Worm (Caenorhabditis elegans) whole organism, L4 larva: ENCODE results near the gene fust-1.

ENCODE experiments used
- F26F4.8 ChIP-seq: fragments of 200-800 bp; sonication (Bioruptor generic); conservative IDR thresholded peaks from 2 replicates; pipeline ENCODE4 v1.3.6; 2022; ENCODE audit warnings: missing genetic modification characterization, missing compliant biosample characterization
- F37D6.2 ChIP-seq: sonication (generic microtip); optimal IDR thresholded peaks from 2 replicates; lab custom pipeline; 2016; ENCODE audit warnings: mild to moderate bottlenecking, missing genetic modification characterization, missing compliant biosample characterization
- F49E8.2 ChIP-seq: sonication (generic microtip); optimal IDR thresholded peaks from 2 replicates; lab custom pipeline; 2016; ENCODE audit warnings: missing compliant biosample characterization, mild to moderate bottlenecking, missing genetic modification characterization, borderline replicate concordance
- T20F7.1 ChIP-seq: fragments of 200-800 bp; sonication (Bioruptor generic); optimal IDR thresholded peaks from 2 replicates; lab custom pipeline; 2018; ENCODE audit warnings: mild to moderate bottlenecking, missing genetic modification characterization, missing compliant biosample characterization
- Y48G9A.11 ChIP-seq: fragments of 200-800 bp; sonication (Bioruptor generic); IDR thresholded peaks from 2 replicates; pipeline ENCODE4 v1.3.6; 2022; ENCODE audit warnings: missing genetic modification reagents, missing genetic modification characterization, missing compliant biosample characterization
- Y5F2A.4 ChIP-seq: fragments of 200-800 bp; sonication (Bioruptor generic); optimal IDR thresholded peaks from 2 replicates; lab custom pipeline; 2018; ENCODE audit warnings: mild to moderate bottlenecking, missing genetic modification characterization, missing compliant biosample characterization
- Y75B8A.6 ChIP-seq: fragments of 200-800 bp; sonication (Bioruptor generic); IDR thresholded peaks from 2 replicates; pipeline ENCODE4 v1.3.6; 2022; ENCODE audit warnings: missing genetic modification reagents, missing genetic modification characterization, missing compliant biosample characterization
- ZK337.2 ChIP-seq: fragments of 200-800 bp; sonication (Bioruptor generic); IDR thresholded peaks from 2 replicates; pipeline ENCODE4 v1.3.6; 2022; ENCODE audit warnings: missing genetic modification reagents, missing genetic modification characterization, missing compliant biosample characterization
- aha-1 ChIP-seq: fragments of 150-350 bp; peaks from one replicate; lab custom pipeline; 2014; ENCODE audit warnings: missing biosample characterization, missing genetic modification characterization
- ama-1 ChIP-seq: fragments of 150-350 bp; optimal IDR thresholded peaks from 2 replicates; lab custom pipeline; 2014; ENCODE audit warnings: inconsistent platforms, mixed read lengths
- arid-1 ChIP-seq: fragments of 200-800 bp; sonication (Bioruptor generic); conservative IDR thresholded peaks from 2 replicates; pipeline ENCODE4 v1.3.6; 2022; ENCODE audit warnings: missing genetic modification reagents, missing genetic modification characterization, missing compliant biosample characterization
- attf-4 ChIP-seq: sonication (generic microtip); optimal IDR thresholded peaks from 3 replicates; lab custom pipeline; 2017; ENCODE audit warnings: missing biosample characterization, missing genetic modification characterization
- ceh-28 ChIP-seq: fragments of 150-350 bp; optimal IDR thresholded peaks from 2 replicates; lab custom pipeline; 2014; ENCODE audit warnings: missing biosample characterization, missing genetic modification reagents, missing genetic modification characterization
- ceh-32 ChIP-seq: sonication (generic microtip); optimal IDR thresholded peaks from 2 replicates; lab custom pipeline; 2016; ENCODE audit warnings: mild to moderate bottlenecking, missing genetic modification characterization, missing compliant biosample characterization; ENCODE audit not compliant: poor library complexity
- ceh-62 ChIP-seq: sonication (generic microtip); optimal IDR thresholded peaks from 2 replicates; lab custom pipeline; 2017; ENCODE audit warnings: missing biosample characterization, missing genetic modification characterization
- cey-2 ChIP-seq: sonication (generic microtip); optimal IDR thresholded peaks from 3 replicates; lab custom pipeline; 2017; ENCODE audit warnings: missing genetic modification characterization, mild to moderate bottlenecking, missing compliant biosample characterization, antibody characterized with exemption, borderline replicate concordance; ENCODE audit not compliant: insufficient read depth
- ctbp-1 ChIP-seq: fragments of 200-800 bp; sonication (Bioruptor generic); IDR thresholded peaks from 2 replicates; pipeline ENCODE4 v1.3.6; 2022; ENCODE audit warnings: missing genetic modification reagents, missing genetic modification characterization, missing compliant biosample characterization
- daf-12 ChIP-seq: fragments of 150-350 bp; optimal IDR thresholded peaks from 2 replicates; lab custom pipeline; 2014; ENCODE audit warnings: missing biosample characterization, missing genetic modification reagents, missing genetic modification characterization
- daf-19 ChIP-seq: fragments of 200-800 bp; sonication (Bioruptor generic); conservative IDR thresholded peaks from 2 replicates; pipeline ENCODE4 v1.3.6; 2022; ENCODE audit warnings: missing genetic modification characterization, missing compliant biosample characterization
- dmd-8 ChIP-seq: fragments of 200-800 bp; sonication (Bioruptor generic); IDR thresholded peaks from 2 replicates; pipeline ENCODE4 v1.3.6; 2022; ENCODE audit warnings: missing genetic modification characterization, missing compliant biosample characterization
- dpl-1 ChIP-seq: fragments of 150-350 bp; optimal IDR thresholded peaks from 2 replicates; lab custom pipeline; 2014; ENCODE audit warnings: missing biosample characterization, missing genetic modification reagents, missing genetic modification characterization
- duxl-1 ChIP-seq: sonication (generic microtip); optimal IDR thresholded peaks from 2 replicates; lab custom pipeline; 2016; ENCODE audit warnings: mild to moderate bottlenecking, missing genetic modification characterization, moderate library complexity, missing compliant biosample characterization; ENCODE audit not compliant: poor library complexity
- dve-1 ChIP-seq: sonication (generic microtip); optimal IDR thresholded peaks from 2 replicates; lab custom pipeline; 2017; ENCODE audit warnings: antibody characterized with exemption, mild to moderate bottlenecking, missing genetic modification characterization, missing compliant biosample characterization; ENCODE audit not compliant: insufficient read depth
- fkh-10 ChIP-seq: fragments of 150-350 bp; optimal IDR thresholded peaks from 2 replicates; lab custom pipeline; 2014; ENCODE audit warnings: missing biosample characterization, missing genetic modification reagents, missing genetic modification characterization
- lin-13 ChIP-seq: fragments of 150-350 bp; optimal IDR thresholded peaks from 2 replicates; lab custom pipeline; 2014; ENCODE audit warnings: missing biosample characterization, missing genetic modification reagents, missing genetic modification characterization
- lin-15B ChIP-seq: fragments of 150-350 bp; sonication (generic microtip); optimal IDR thresholded peaks from 3 replicates; lab custom pipeline; 2014; ENCODE audit warnings: missing biosample characterization, missing genetic modification characterization
- lin-29 ChIP-seq: fragments of 200-800 bp; sonication (Bioruptor generic); IDR thresholded peaks from 2 replicates; pipeline ENCODE4 v1.3.6; 2022; ENCODE audit warnings: missing genetic modification reagents, missing genetic modification characterization, missing compliant biosample characterization
- lin-38 ChIP-seq: fragments of 200-800 bp; sonication (Bioruptor generic); IDR thresholded peaks from 2 replicates; pipeline ENCODE4 v1.3.6; 2022; ENCODE audit warnings: missing genetic modification reagents, missing genetic modification characterization, missing compliant biosample characterization
- lir-3 ChIP-seq: sonication (generic microtip); optimal IDR thresholded peaks from 2 replicates; lab custom pipeline; 2016; ENCODE audit warnings: mild to moderate bottlenecking, missing genetic modification characterization, missing compliant biosample characterization
- lsy-2 ChIP-seq, 2 experiments: fragments of 150-350 bp in 1 of 2; sonication (generic microtip) in 1 of 2; optimal IDR thresholded peaks; 2 replicates each; lab custom pipeline; 2014 to 2017; ENCODE audit warnings: missing biosample characterization in 2 of 2, missing genetic modification characterization in 2 of 2
- madf-5 ChIP-seq, 2 experiments: fragments of 200-800 bp; sonication (Bioruptor generic); IDR thresholded peaks; 2 replicates each; pipeline ENCODE4 v1.3.6; 2022; ENCODE audit warnings: missing compliant biosample characterization in 2 of 2, missing genetic modification characterization in 2 of 2
- madf-9 ChIP-seq: fragments of 200-800 bp; sonication (Bioruptor generic); conservative IDR thresholded peaks from 2 replicates; pipeline ENCODE4 v1.3.6; 2022; ENCODE audit warnings: missing genetic modification reagents, missing genetic modification characterization, missing compliant biosample characterization
- mdt-29 ChIP-seq: fragments of 200-800 bp; sonication (Bioruptor generic); IDR thresholded peaks from 2 replicates; pipeline ENCODE4 v1.3.6; 2022; ENCODE audit warnings: missing genetic modification reagents, missing genetic modification characterization, missing compliant biosample characterization
- mep-1 ChIP-seq: fragments of 150-350 bp; sonication (generic microtip); optimal IDR thresholded peaks from 3 replicates; lab custom pipeline; 2014; ENCODE audit warnings: missing biosample characterization, missing genetic modification characterization
- nhr-25 ChIP-seq: sonication (generic microtip); optimal IDR thresholded peaks from 2 replicates; lab custom pipeline; 2017; ENCODE audit warnings: missing genetic modification characterization, mild to moderate bottlenecking, missing compliant biosample characterization, antibody characterized with exemption, moderate library complexity, borderline replicate concordance; ENCODE audit not compliant: insufficient read depth
- nhr-28 ChIP-seq: fragments of 150-350 bp; optimal IDR thresholded peaks from 2 replicates; lab custom pipeline; 2014; ENCODE audit warnings: missing biosample characterization, missing genetic modification characterization
- nhr-41 ChIP-seq: fragments of 200-800 bp; sonication (Bioruptor generic); IDR thresholded peaks from 2 replicates; pipeline ENCODE4 v1.3.6; 2022; ENCODE audit warnings: missing genetic modification reagents, missing genetic modification characterization, missing compliant biosample characterization
- nhr-42 ChIP-seq: fragments of 200-800 bp; sonication (Bioruptor generic); IDR thresholded peaks from 2 replicates; pipeline ENCODE4 v1.3.6; 2022; ENCODE audit warnings: missing genetic modification characterization, missing compliant biosample characterization
- nhr-6 ChIP-seq: fragments of 150-350 bp; optimal IDR thresholded peaks from 2 replicates; lab custom pipeline; 2014; ENCODE audit warnings: missing biosample characterization, missing genetic modification characterization
- nhr-76 ChIP-seq: fragments of 150-350 bp; optimal IDR thresholded peaks from 2 replicates; lab custom pipeline; 2014; ENCODE audit warnings: missing biosample characterization, missing genetic modification characterization
- nhr-77 ChIP-seq: fragments of 150-350 bp; optimal IDR thresholded peaks from 2 replicates; lab custom pipeline; 2014; ENCODE audit warnings: missing biosample characterization, missing genetic modification characterization
- pha-4 ChIP-seq, 2 experiments: fragments of 150-350 bp in 1 of 2; fragments of 200-800 bp in 1 of 2; sonication (Bioruptor generic) in 1 of 2; IDR thresholded peaks in 1 of 2; optimal IDR thresholded peaks in 1 of 2; 2 replicates each; pipeline versions ENCODE4 v1.3.6 to Lab custom; 2014 to 2022; ENCODE audit warnings: missing genetic modification characterization in 2 of 2, missing genetic modification reagents in 2 of 2, missing biosample characterization in 1 of 2, missing compliant biosample characterization in 1 of 2
- php-3 ChIP-seq: fragments of 200-800 bp; sonication (Bioruptor generic); IDR thresholded peaks from 2 replicates; pipeline ENCODE4 v1.3.6; 2022; ENCODE audit warnings: missing genetic modification reagents, missing genetic modification characterization, missing compliant biosample characterization
- saeg-2 ChIP-seq: fragments of 200-800 bp; sonication (Bioruptor generic); IDR thresholded peaks from 2 replicates; pipeline ENCODE4 v1.3.6; 2022; ENCODE audit warnings: missing genetic modification reagents, missing genetic modification characterization, missing compliant biosample characterization
- set-16 ChIP-seq: fragments of 200-800 bp; sonication (Bioruptor generic); IDR thresholded peaks from 2 replicates; pipeline ENCODE4 v1.3.6; 2022; ENCODE audit warnings: missing genetic modification reagents, missing genetic modification characterization, missing compliant biosample characterization
- tag-97 ChIP-seq: fragments of 200-800 bp; sonication (Bioruptor generic); IDR thresholded peaks from 2 replicates; pipeline ENCODE4 v1.3.6; 2022; ENCODE audit warnings: missing genetic modification characterization, missing compliant biosample characterization
- tra-1 ChIP-seq: fragments of 200-800 bp; sonication (Bioruptor generic); IDR thresholded peaks from 2 replicates; pipeline ENCODE4 v1.3.6; 2022; ENCODE audit warnings: missing genetic modification reagents, missing genetic modification characterization, missing compliant biosample characterization
- zfp-3 ChIP-seq: fragments of 200-800 bp; sonication (Bioruptor generic); conservative IDR thresholded peaks from 2 replicates; pipeline ENCODE4 v1.3.6; 2022; ENCODE audit warnings: missing genetic modification reagents, missing genetic modification characterization, missing compliant biosample characterization
- zip-11 ChIP-seq: fragments of 200-800 bp; sonication (Bioruptor generic); IDR thresholded peaks from 2 replicates; pipeline ENCODE4 v1.3.6; 2022; ENCODE audit warnings: missing genetic modification characterization, missing compliant biosample characterization
- ztf-11 ChIP-seq: fragments of 150-350 bp; optimal IDR thresholded peaks from 2 replicates; lab custom pipeline; 2014; ENCODE audit warnings: missing biosample characterization, missing genetic modification characterization
- ztf-7 ChIP-seq: fragments of 150-350 bp; optimal IDR thresholded peaks from 2 replicates; lab custom pipeline; 2014; ENCODE audit warnings: missing biosample characterization, missing genetic modification characterization

fust-1 gene

DNA sequence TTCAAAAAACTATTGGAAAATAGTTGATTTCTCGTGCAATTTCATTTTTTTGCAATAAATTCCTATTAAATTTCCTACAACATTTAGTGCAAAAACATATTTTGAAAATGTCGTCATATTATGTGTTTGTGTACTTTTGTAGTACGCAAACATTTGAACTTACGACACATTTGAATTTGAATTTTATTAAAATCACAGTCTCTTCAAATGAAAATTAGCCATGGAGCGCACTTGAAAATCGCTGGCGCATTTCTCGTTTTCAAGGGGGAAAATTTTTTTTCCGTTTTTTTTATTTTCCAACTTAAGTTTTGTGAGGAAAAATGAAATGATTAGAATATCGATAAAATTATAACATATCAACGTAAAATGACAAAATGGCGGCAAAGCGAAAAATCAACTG lies 4.8 kb upstream of the fust-1 start:
- no peak for TF ChIP-seq nhr-77 (tag; lab: Kevin White, UChicago)
- TF ChIP-seq F49E8.2 (tag; lab: Kevin White, UChicago): peak; percentile 50
- no peak for TF ChIP-seq mdt-29 (GFP tag; lab: Robert Waterston, UW)
- no peak for TF ChIP-seq Y48G9A.11 (GFP tag; lab: Robert Waterston, UW)
- TF ChIP-seq pha-4 (GFP tag; IDR thresholded peaks at IDR 0.05; lab: Robert Waterston, UW): no peak
- TF ChIP-seq pha-4 (tag; optimal IDR thresholded peaks at IDR 0.05; lab: Kevin White, UChicago): no peak
- no peak for TF ChIP-seq ama-1 (lab: Kevin White, UChicago)
- TF ChIP-seq Y5F2A.4 (GFP tag; lab: Kevin White, UChicago): no peak
- no peak for TF ChIP-seq lin-29
- peak; percentile 21 for TF ChIP-seq dpl-1 (GFP tag; lab: Kevin White, UChicago)
- no peak for TF ChIP-seq tag-97
- TF ChIP-seq zip-11 (GFP tag; lab: Robert Waterston, UW): no peak
- TF ChIP-seq fkh-10: no peak
- TF ChIP-seq nhr-41 (GFP tag; lab: Robert Waterston, UW): no peak
- TF ChIP-seq lsy-2 (tag; optimal IDR thresholded peaks at IDR 0.05; lab: Kevin White, UChicago): peak in 1 of 2 experiments; percentile 79
- TF ChIP-seq lir-3: no peak
- no peak for TF ChIP-seq daf-12
- peak; percentile 32 for TF ChIP-seq mep-1 (tag; lab: Kevin White, UChicago)
- TF ChIP-seq ZK337.2 (GFP tag; lab: Robert Waterston, UW): no peak
- no peak for TF ChIP-seq ceh-62
- TF ChIP-seq nhr-42 (GFP tag; lab: Robert Waterston, UW): no peak
- TF ChIP-seq ctbp-1 (GFP tag; lab: Robert Waterston, UW): no peak
- no peak for TF ChIP-seq ceh-32 (tag; lab: Kevin White, UChicago)
- TF ChIP-seq ztf-11 (tag; lab: Kevin White, UChicago): no peak
- no peak for TF ChIP-seq nhr-25 (tag; lab: Kevin White, UChicago)
- peak; percentile 34 for TF ChIP-seq dve-1
- TF ChIP-seq daf-19: no peak
- no peak for TF ChIP-seq nhr-6 (tag; lab: Kevin White, UChicago)
- no peak for TF ChIP-seq madf-5 (GFP tag; IDR thresholded peaks at IDR 0.05; lab: Robert Waterston, UW)
- TF ChIP-seq madf-9 (GFP tag; lab: Robert Waterston, UW): no peak
- TF ChIP-seq F37D6.2 (tag; lab: Kevin White, UChicago): no peak
- TF ChIP-seq dmd-8 (GFP tag; lab: Robert Waterston, UW): no peak
- TF ChIP-seq zfp-3: no peak
- TF ChIP-seq ceh-28 (tag; lab: Kevin White, UChicago): no peak
- no peak for TF ChIP-seq attf-4
- peak; percentile 72 for TF ChIP-seq aha-1
- no peak for TF ChIP-seq duxl-1 (tag; lab: Kevin White, UChicago)
- no peak for TF ChIP-seq arid-1 (GFP tag; lab: Robert Waterston, UW)
- no peak for TF ChIP-seq T20F7.1 (GFP tag; lab: Kevin White, UChicago)
- no peak for TF ChIP-seq nhr-28
- TF ChIP-seq cey-2 (tag; lab: Kevin White, UChicago): no peak
- no peak for TF ChIP-seq F26F4.8
- TF ChIP-seq lin-38 (GFP tag; lab: Robert Waterston, UW): peak; percentile 93
- TF ChIP-seq set-16: no peak
- TF ChIP-seq Y75B8A.6 (GFP tag; lab: Robert Waterston, UW): no peak
- no peak for TF ChIP-seq lin-15B (tag; lab: Kevin White, UChicago)
- no peak for TF ChIP-seq php-3 (GFP tag; lab: Robert Waterston, UW)
- no peak for TF ChIP-seq saeg-2 (GFP tag; lab: Robert Waterston, UW)
- TF ChIP-seq nhr-76 (tag; lab: Kevin White, UChicago): no peak
- TF ChIP-seq lin-13 (GFP tag; lab: Kevin White, UChicago): peak; percentile 17
- no peak for TF ChIP-seq ztf-7
- no peak for TF ChIP-seq tra-1 (GFP tag; lab: Robert Waterston, UW)
